Worm (Caenorhabditis elegans) whole organism, young adult: ENCODE measurements around the gene T20D4.15.
"Not testable (repeated sequence)": the region's sequence is repeated elsewhere in the genome, so short reads cannot be mapped to it uniquely, and the experiment has no call there.

Experiments used
- B0261.1 ChIP-seq: sonication (generic microtip); optimal IDR thresholded peaks from 2 replicates; lab custom pipeline; 2016; ENCODE audit warnings: mild to moderate bottlenecking, missing genetic modification characterization, moderate library complexity, missing compliant biosample characterization
- F57A8.1 ChIP-seq: fragments of 200-800 bp; sonication (Bioruptor generic); optimal IDR thresholded peaks from 2 replicates; lab custom pipeline; 2018; ENCODE audit warnings: mild to moderate bottlenecking, missing genetic modification characterization, moderate library complexity, missing compliant biosample characterization
- K12H6.12 ChIP-seq: fragments of 200-800 bp; sonication (Bioruptor generic); optimal IDR thresholded peaks from 2 replicates; lab custom pipeline; 2018; ENCODE audit warnings: mild to moderate bottlenecking, missing genetic modification characterization, missing compliant biosample characterization
- T26A5.8 ChIP-seq: sonication (generic microtip); optimal IDR thresholded peaks from 2 replicates; lab custom pipeline; 2016; ENCODE audit warnings: missing genetic modification characterization, missing compliant biosample characterization
- aptf-2 ChIP-seq: fragments of 200-800 bp; sonication (Bioruptor generic); conservative IDR thresholded peaks from 2 replicates; pipeline ENCODE4 v1.3.6; 2022; ENCODE audit warnings: missing genetic modification reagents, missing genetic modification characterization, missing compliant biosample characterization
- him-1 ChIP-seq: sonication (generic microtip); optimal IDR thresholded peaks from 2 replicates; lab custom pipeline; 2016; ENCODE audit warnings: missing genotype, missing genetic modification reagents, missing genetic modification characterization, missing compliant biosample characterization
- hrde-1 ChIP-seq: sonication (generic microtip); optimal IDR thresholded peaks from 2 replicates; lab custom pipeline; 2016; ENCODE audit warnings: missing genetic modification characterization, mild to moderate bottlenecking, missing compliant biosample characterization, moderate library complexity, missing genotype, missing genetic modification reagents, borderline replicate concordance
- nfya-1 ChIP-seq: sonication (generic microtip); optimal IDR thresholded peaks from 2 replicates; lab custom pipeline; 2017; ENCODE audit warnings: antibody characterized with exemption, missing compliant biosample characterization, missing genetic modification characterization, borderline replicate concordance; ENCODE audit not compliant: insufficient read depth
- snpc-4 ChIP-seq, 5 experiments: fragments of 150-350 bp in 1 of 5; sonication (generic microtip) in 4 of 5; optimal IDR thresholded peaks; 2 replicates each; lab custom pipeline; 2014 to 2018; ENCODE audit warnings: missing genetic modification characterization in 5 of 5, missing biosample characterization in 3 of 5, antibody characterized with exemption in 2 of 5, mild to moderate bottlenecking in 2 of 5, missing compliant biosample characterization in 2 of 5, missing genotype in 2 of 5, moderate library complexity in 2 of 5, missing genetic modification reagents in 1 of 5
- zfh-2 ChIP-seq: fragments of 200-800 bp; sonication (Bioruptor generic); conservative IDR thresholded peaks from 2 replicates; pipeline ENCODE4 v1.3.6; 2022; ENCODE audit warnings: missing genetic modification reagents, missing genetic modification characterization, missing compliant biosample characterization
- ztf-25 ChIP-seq: fragments of 200-800 bp; sonication (Bioruptor generic); IDR thresholded peaks from 2 replicates; pipeline ENCODE4 v1.3.6; 2022; ENCODE audit warnings: missing genetic modification reagents, missing genetic modification characterization, missing compliant biosample characterization
- ztf-6 ChIP-seq: fragments of 200-800 bp; sonication (Bioruptor generic); IDR thresholded peaks from 2 replicates; pipeline ENCODE4 v1.3.6; 2022; ENCODE audit warnings: missing genetic modification reagents, missing genetic modification characterization, missing compliant biosample characterization

ce11 chrV:3367773-3368172 is 26.8 kb downstream of the T20D4.15 start, which contains the start of gene C04E12.2:
- TF ChIP-seq ztf-6 (GFP tag; lab: Robert Waterston, UW); hrde-1; F57A8.1 (GFP tag; lab: Kevin White, UChicago); nfya-1 (tag; lab: Kevin White, UChicago); him-1 (tag; lab: Kevin White, UChicago); ztf-25; T26A5.8 (tag; lab: Kevin White, UChicago); snpc-4 (GFP tag; optimal IDR thresholded peaks at IDR 0.05; lab: Kevin White, UChicago); snpc-4 (tag; optimal IDR thresholded peaks at IDR 0.05; lab: Kevin White, UChicago); zfh-2 (GFP tag; lab: Robert Waterston, UW); aptf-2 (GFP tag; lab: Robert Waterston, UW); B0261.1 (tag; lab: Kevin White, UChicago); K12H6.12 (tag; lab: Kevin White, UChicago): not testable (repeated sequence)
